Fruit fly (Drosophila melanogaster) Kc167 (cell line): ENCODE measurements around the gene Epp.

Source experiments
- Myc ChIP-seq: fragments of >200 bp; optimal IDR thresholded peaks from 2 replicates; lab custom pipeline; 2017; ENCODE audit warnings: missing external identifiers
- Sin3A ChIP-seq: fragments of >200 bp; optimal IDR thresholded peaks from 2 replicates; lab custom pipeline; 2018; ENCODE audit warnings: missing external identifiers
- h ChIP-seq: fragments of >200 bp; optimal IDR thresholded peaks from 3 replicates; lab custom pipeline; 2018; ENCODE audit warnings: missing external identifiers
- insv ChIP-seq: fragments of >200 bp; optimal IDR thresholded peaks from 3 replicates; lab custom pipeline; 2018; ENCODE audit warnings: missing external identifiers
- psq ChIP-seq: fragments of >200 bp; optimal IDR thresholded peaks from 2 replicates; lab custom pipeline; 2017; ENCODE audit warnings: missing external identifiers
- ttk ChIP-seq: sonication (Bioruptor generic); optimal IDR thresholded peaks from 2 replicates; lab custom pipeline; 2017; ENCODE audit warnings: missing external identifiers

DNA sequence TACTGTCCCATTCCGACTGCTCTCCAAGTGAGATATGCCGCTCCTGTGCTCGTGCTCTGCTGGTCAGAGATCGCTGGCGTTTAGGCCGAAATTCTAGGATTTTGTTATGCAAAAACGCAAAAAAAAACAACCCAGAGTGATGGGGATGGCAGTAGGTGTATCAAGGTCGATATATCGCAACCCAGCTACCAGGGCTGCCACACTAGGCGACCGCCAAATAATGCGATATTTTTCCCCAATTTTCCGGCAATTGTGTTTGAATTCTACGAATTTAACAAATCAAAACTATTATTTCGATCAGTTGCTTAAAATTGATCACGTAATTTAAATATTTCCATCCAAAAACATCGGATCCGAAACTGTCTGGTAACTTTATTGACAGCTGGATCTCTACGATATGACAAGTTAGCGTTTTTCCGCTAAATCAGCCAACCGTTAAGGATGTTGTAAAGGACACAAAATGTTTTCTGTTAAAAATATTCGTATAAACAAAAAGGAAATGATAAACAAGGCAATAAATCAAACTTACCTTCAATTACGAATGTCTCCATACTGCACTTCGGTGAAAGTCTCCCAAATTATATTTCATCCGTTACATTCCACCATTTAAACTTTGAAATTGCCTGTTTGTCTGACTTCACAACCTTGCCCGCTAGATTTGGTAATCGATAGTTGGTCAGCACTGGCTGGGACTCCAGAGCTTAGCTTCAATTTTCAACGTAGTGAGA lies 45.0 kb upstream of the Epp start, which contains the start of gene spas:
- no peak for TF ChIP-seq psq (lab: Kevin White, UChicago)
- no peak for TF ChIP-seq Sin3A (lab: Kevin White, UChicago)
- no peak for TF ChIP-seq insv (lab: Kevin White, UChicago)
- TF ChIP-seq h (lab: Kevin White, UChicago): no peak
- TF ChIP-seq ttk (lab: Kevin White, UChicago): no peak
- no peak for TF ChIP-seq Myc (lab: Kevin White, UChicago)
